Worm (Caenorhabditis elegans) whole organism, young adult: Measurements from ENCODE around the gene unc-80.

Experiments
- B0019.2 ChIP-seq: fragments of 200-800 bp; sonication (Bioruptor generic); conservative IDR thresholded peaks from 2 replicates; pipeline ENCODE4 v1.3.6; 2022; ENCODE audit warnings: missing genetic modification reagents, missing genetic modification characterization, missing compliant biosample characterization
- F23B12.7 ChIP-seq: sonication (generic microtip); optimal IDR thresholded peaks from 2 replicates; lab custom pipeline; 2017; ENCODE audit warnings: missing genetic modification characterization, mild to moderate bottlenecking, missing compliant biosample characterization, antibody characterized with exemption, moderate library complexity; ENCODE audit not compliant: insufficient read depth
- F33H1.4 ChIP-seq: fragments of 200-800 bp; sonication (Bioruptor generic); IDR thresholded peaks from 2 replicates; pipeline ENCODE4 v1.3.6; 2022; ENCODE audit warnings: missing genetic modification reagents, missing genetic modification characterization, missing compliant biosample characterization
- F49E8.2 ChIP-seq: sonication (generic microtip); optimal IDR thresholded peaks from 3 replicates; lab custom pipeline; 2017; ENCODE audit warnings: missing genetic modification characterization, mild to moderate bottlenecking, missing compliant biosample characterization, antibody characterized with exemption, moderate library complexity; ENCODE audit not compliant: insufficient read depth
- F55B11.4 ChIP-seq: sonication (generic microtip); optimal IDR thresholded peaks from 2 replicates; lab custom pipeline; 2016; ENCODE audit warnings: missing compliant biosample characterization, missing genetic modification characterization, borderline replicate concordance; ENCODE audit not compliant: insufficient read depth
- F57C9.4 ChIP-seq: sonication (generic microtip); optimal IDR thresholded peaks from 2 replicates; lab custom pipeline; 2017; ENCODE audit warnings: mild to moderate bottlenecking, missing genetic modification characterization, missing compliant biosample characterization
- T26A5.8 ChIP-seq: sonication (generic microtip); optimal IDR thresholded peaks from 2 replicates; lab custom pipeline; 2016; ENCODE audit warnings: missing genetic modification characterization, missing compliant biosample characterization
- Y53G8AR.9 ChIP-seq: fragments of 200-800 bp; sonication (Bioruptor generic); conservative IDR thresholded peaks from 2 replicates; pipeline ENCODE4 v1.3.6; 2022; ENCODE audit warnings: missing genetic modification reagents, missing genetic modification characterization, missing compliant biosample characterization
- akir-1 ChIP-seq: fragments of 200-800 bp; sonication (Bioruptor generic); optimal IDR thresholded peaks from 2 replicates; lab custom pipeline; 2018; ENCODE audit warnings: mild to moderate bottlenecking, missing genetic modification characterization, moderate library complexity, missing compliant biosample characterization
- atf-7 ChIP-seq: sonication (generic microtip); optimal IDR thresholded peaks from 2 replicates; lab custom pipeline; 2017; ENCODE audit warnings: mild to moderate bottlenecking, missing genetic modification characterization, missing compliant biosample characterization
- attf-3 ChIP-seq: fragments of 200-800 bp; sonication (Bioruptor generic); conservative IDR thresholded peaks from 2 replicates; pipeline ENCODE4 v1.3.6; 2022; ENCODE audit warnings: missing genetic modification reagents, missing genetic modification characterization, missing compliant biosample characterization
- attf-5 ChIP-seq: fragments of 200-800 bp; sonication (Bioruptor generic); optimal IDR thresholded peaks from 2 replicates; lab custom pipeline; 2018; ENCODE audit warnings: mild to moderate bottlenecking, missing genetic modification characterization, missing compliant biosample characterization
- attf-6 ChIP-seq: fragments of 200-800 bp; sonication (Bioruptor generic); IDR thresholded peaks from 2 replicates; pipeline ENCODE4 v1.3.6; 2022; ENCODE audit warnings: missing genetic modification reagents, missing genetic modification characterization, missing compliant biosample characterization
- ccch-3 ChIP-seq: fragments of 200-800 bp; sonication (Bioruptor generic); optimal IDR thresholded peaks from 2 replicates; lab custom pipeline; 2018; ENCODE audit warnings: mild to moderate bottlenecking, missing genetic modification characterization, missing compliant biosample characterization
- ceh-58 ChIP-seq: fragments of 200-800 bp; sonication (Bioruptor generic); IDR thresholded peaks from 2 replicates; pipeline ENCODE4 v1.3.6; 2022; ENCODE audit warnings: missing genetic modification characterization, missing compliant biosample characterization
- ceh-79 ChIP-seq: sonication (generic microtip); optimal IDR thresholded peaks from 2 replicates; lab custom pipeline; 2017; ENCODE audit warnings: mild to moderate bottlenecking, missing genetic modification characterization, missing compliant biosample characterization
- ceh-91 ChIP-seq: fragments of 200-800 bp; sonication (Bioruptor generic); IDR thresholded peaks from 2 replicates; pipeline ENCODE4 v1.3.6; 2022; ENCODE audit warnings: missing genetic modification reagents, missing genetic modification characterization, missing compliant biosample characterization
- chd-7 ChIP-seq: sonication (generic microtip); optimal IDR thresholded peaks from 2 replicates; lab custom pipeline; 2016; ENCODE audit warnings: mild to moderate bottlenecking, missing genetic modification characterization, moderate library complexity, missing compliant biosample characterization
- die-1 ChIP-seq: sonication (generic microtip); optimal IDR thresholded peaks from 2 replicates; lab custom pipeline; 2016; ENCODE audit warnings: missing genotype, mild to moderate bottlenecking, missing genetic modification characterization, missing compliant biosample characterization
- dox-1 ChIP-seq: fragments of 200-800 bp; sonication (Bioruptor generic); IDR thresholded peaks from 2 replicates; pipeline ENCODE4 v1.3.6; 2022; ENCODE audit warnings: missing genetic modification reagents, missing genetic modification characterization, missing compliant biosample characterization
- dpff-1 ChIP-seq: sonication (generic microtip); optimal IDR thresholded peaks from 2 replicates; lab custom pipeline; 2017; ENCODE audit warnings: mild to moderate bottlenecking, missing genetic modification characterization, missing compliant biosample characterization
- egl-18 ChIP-seq: fragments of 200-800 bp; sonication (Bioruptor generic); IDR thresholded peaks from 2 replicates; pipeline ENCODE4 v1.3.6; 2022; ENCODE audit warnings: missing genetic modification reagents, missing genetic modification characterization, missing compliant biosample characterization
- egl-44 ChIP-seq: fragments of 200-800 bp; sonication (Bioruptor generic); IDR thresholded peaks from 2 replicates; pipeline ENCODE4 v1.3.6; 2022; ENCODE audit warnings: missing genetic modification reagents, missing genetic modification characterization, missing compliant biosample characterization
- ets-4 ChIP-seq: fragments of 200-800 bp; sonication (Bioruptor generic); optimal IDR thresholded peaks from 2 replicates; lab custom pipeline; 2018; ENCODE audit warnings: mild to moderate bottlenecking, missing genetic modification characterization, missing compliant biosample characterization
- fkh-3 ChIP-seq: sonication (generic microtip); optimal IDR thresholded peaks from 2 replicates; lab custom pipeline; 2016; ENCODE audit warnings: mild to moderate bottlenecking, missing genetic modification characterization, missing compliant biosample characterization
- him-1 ChIP-seq: sonication (generic microtip); optimal IDR thresholded peaks from 2 replicates; lab custom pipeline; 2016; ENCODE audit warnings: missing genotype, missing genetic modification reagents, missing genetic modification characterization, missing compliant biosample characterization
- hlh-26 ChIP-seq: fragments of 200-800 bp; sonication (Bioruptor generic); conservative IDR thresholded peaks from 2 replicates; pipeline ENCODE4 v1.3.6; 2022; ENCODE audit warnings: missing genetic modification reagents, missing genetic modification characterization, missing compliant biosample characterization
- lag-1 ChIP-seq: fragments of 200-800 bp; sonication (Bioruptor generic); IDR thresholded peaks from 2 replicates; pipeline ENCODE4 v1.3.6; 2022; ENCODE audit warnings: missing genetic modification reagents, missing genetic modification characterization, missing compliant biosample characterization
- let-607 ChIP-seq, 2 experiments: fragments of 200-800 bp in 1 of 2; sonication (Bioruptor generic) in 1 of 2; sonication (generic microtip) in 1 of 2; optimal IDR thresholded peaks; 2 replicates each; lab custom pipeline; 2016 to 2018; ENCODE audit warnings: mild to moderate bottlenecking in 2 of 2, missing compliant biosample characterization in 2 of 2, missing genetic modification characterization in 2 of 2, moderate library complexity in 2 of 2, missing genotype in 1 of 2
- lin-40 ChIP-seq: sonication (generic microtip); optimal IDR thresholded peaks from 2 replicates; lab custom pipeline; 2016; ENCODE audit warnings: missing genetic modification characterization, mild to moderate bottlenecking, missing compliant biosample characterization, missing genotype, missing genetic modification reagents
- madf-8 ChIP-seq: fragments of 200-800 bp; sonication (Bioruptor generic); conservative IDR thresholded peaks from 2 replicates; pipeline ENCODE4 v1.3.6; 2022; ENCODE audit warnings: missing genetic modification reagents, missing genetic modification characterization, missing compliant biosample characterization
- mes-4 ChIP-seq: sonication (generic microtip); optimal IDR thresholded peaks from 2 replicates; lab custom pipeline; 2016; ENCODE audit warnings: missing genotype, missing genetic modification characterization, missing compliant biosample characterization
- nfya-1 ChIP-seq: sonication (generic microtip); optimal IDR thresholded peaks from 2 replicates; lab custom pipeline; 2017; ENCODE audit warnings: antibody characterized with exemption, missing compliant biosample characterization, missing genetic modification characterization, borderline replicate concordance; ENCODE audit not compliant: insufficient read depth
- nhr-27 ChIP-seq: fragments of 200-800 bp; sonication (Bioruptor generic); optimal IDR thresholded peaks from 2 replicates; lab custom pipeline; 2018; ENCODE audit warnings: mild to moderate bottlenecking, missing genetic modification characterization, moderate library complexity, missing compliant biosample characterization
- pbrm-1 ChIP-seq: fragments of 200-800 bp; sonication (Bioruptor generic); IDR thresholded peaks from 2 replicates; pipeline ENCODE4 v1.3.6; 2022; ENCODE audit warnings: missing genetic modification reagents, missing genetic modification characterization, missing compliant biosample characterization
- rpc-1 ChIP-seq, 2 experiments: fragments of 150-350 bp in 1 of 2; sonication (generic microtip) in 1 of 2; optimal IDR thresholded peaks; 2 replicates each; lab custom pipeline; 2014 to 2018; ENCODE audit warnings: missing biosample characterization in 1 of 2, missing genetic modification characterization in 1 of 2, missing genetic modification reagents in 1 of 2, missing genotype in 1 of 2
- sdz-38 ChIP-seq: sonication (generic microtip); optimal IDR thresholded peaks from 2 replicates; lab custom pipeline; 2016; ENCODE audit warnings: missing genotype, missing genetic modification characterization, missing compliant biosample characterization
- snpc-1.3 ChIP-seq: sonication (generic microtip); optimal IDR thresholded peaks from 2 replicates; lab custom pipeline; 2017; ENCODE audit warnings: missing genetic modification characterization, mild to moderate bottlenecking, missing compliant biosample characterization, antibody characterized with exemption, moderate library complexity, missing genotype, missing genetic modification reagents; ENCODE audit not compliant: insufficient read depth
- tbp1 ChIP-seq: fragments of 200-800 bp; sonication (Bioruptor generic); optimal IDR thresholded peaks from 2 replicates; lab custom pipeline; 2018; ENCODE audit warnings: mild to moderate bottlenecking, missing genetic modification characterization, missing compliant biosample characterization
- tbx-9 ChIP-seq: sonication (generic microtip); optimal IDR thresholded peaks from 2 replicates; lab custom pipeline; 2016; ENCODE audit warnings: borderline replicate concordance, missing genetic modification characterization, inconsistent platforms, missing compliant biosample characterization
- unc-130 ChIP-seq: sonication (generic microtip); optimal IDR thresholded peaks from 2 replicates; lab custom pipeline; 2016; ENCODE audit warnings: missing genetic modification reagents, missing genetic modification characterization, missing compliant biosample characterization
- zfh-2 ChIP-seq: fragments of 200-800 bp; sonication (Bioruptor generic); conservative IDR thresholded peaks from 2 replicates; pipeline ENCODE4 v1.3.6; 2022; ENCODE audit warnings: missing genetic modification reagents, missing genetic modification characterization, missing compliant biosample characterization
- zim-3 ChIP-seq: sonication (generic microtip); optimal IDR thresholded peaks from 2 replicates; lab custom pipeline; 2017; ENCODE audit warnings: mild to moderate bottlenecking, missing genetic modification characterization, moderate library complexity, missing compliant biosample characterization
- ztf-28 ChIP-seq: fragments of 200-800 bp; sonication (Bioruptor generic); IDR thresholded peaks from 2 replicates; pipeline ENCODE4 v1.3.6; 2022; ENCODE audit warnings: missing genetic modification reagents, missing genetic modification characterization, missing compliant biosample characterization

The unc-80 gene

ce11 chrV:20845524-20846208, 33.7 kb upstream of the unc-80 start, which contains the start of the genes F31D4.2 and fkb-6 (continued):
- no peak for TF ChIP-seq dpff-1

- TF ChIP-seq snpc-1.3, result no peak
- TF ChIP-seq zfh-2 (GFP tag; lab: Robert Waterston, UW), result no peak
- no peak for TF ChIP-seq F33H1.4 (GFP tag; lab: Robert Waterston, UW)
- peak; percentile 84 for TF ChIP-seq Y53G8AR.9 (GFP tag; lab: Robert Waterston, UW)
- no peak for TF ChIP-seq ztf-28 (GFP tag; lab: Robert Waterston, UW)
- peak; percentile 51 for TF ChIP-seq tbp1
- peak; percentile 77 for TF ChIP-seq F49E8.2 (tag; lab: Kevin White, UChicago)
- peak; percentile 1 for TF ChIP-seq fkh-3 (tag; lab: Kevin White, UChicago)
- TF ChIP-seq unc-130 (GFP tag; lab: Kevin White, UChicago), result no peak
- TF ChIP-seq egl-44 (GFP tag; lab: Robert Waterston, UW), result no peak
- TF ChIP-seq akir-1 (GFP tag; lab: Kevin White, UChicago), result no peak
- peak; percentile 56 for TF ChIP-seq F23B12.7
- TF ChIP-seq dpff-1, result peak; percentile 37
- peak; percentile 32 for TF ChIP-seq ets-4
- TF ChIP-seq mes-4 (tag; lab: Kevin White, UChicago), result no peak
- peak; percentile 9 for TF ChIP-seq T26A5.8 (tag; lab: Kevin White, UChicago)
- TF ChIP-seq ceh-79 (tag; lab: Kevin White, UChicago), result peak; percentile 64
- no peak for TF ChIP-seq ceh-58 (GFP tag; lab: Robert Waterston, UW)
- no peak for TF ChIP-seq ceh-91 (GFP tag; lab: Robert Waterston, UW)
- TF ChIP-seq lag-1 (GFP tag; lab: Robert Waterston, UW), result no peak
- TF ChIP-seq hlh-26 (GFP tag; lab: Robert Waterston, UW), result no peak
- TF ChIP-seq zim-3 (tag; lab: Kevin White, UChicago), result peak; percentile 78
- no peak for TF ChIP-seq let-607 (tag; optimal IDR thresholded peaks at IDR 0.05; lab: Kevin White, UChicago)
- peak; percentile 76 for TF ChIP-seq chd-7 (tag; lab: Kevin White, UChicago)
- TF ChIP-seq F57C9.4 (tag; lab: Kevin White, UChicago), result peak; percentile 50
- no peak for TF ChIP-seq egl-18 (GFP tag; lab: Robert Waterston, UW)
- TF ChIP-seq nhr-27 (tag; lab: Kevin White, UChicago), result peak; percentile 22
- TF ChIP-seq pbrm-1 (GFP tag; lab: Robert Waterston, UW), result peak; percentile 50; the same call in 1 of the 2 replicates
- TF ChIP-seq die-1, result peak; percentile 38
- TF ChIP-seq attf-6 (GFP tag; lab: Robert Waterston, UW), result no peak
- TF ChIP-seq sdz-38 (tag; lab: Kevin White, UChicago), result no peak
- peak; percentile 14 for TF ChIP-seq lin-40 (tag; lab: Kevin White, UChicago)
- peak; percentile 37; the same call in 1 of the 2 replicates for TF ChIP-seq dox-1
- no peak for TF ChIP-seq F55B11.4 (tag; lab: Kevin White, UChicago)
- no peak for TF ChIP-seq attf-3 (GFP tag; lab: Robert Waterston, UW)
- TF ChIP-seq him-1 (tag; lab: Kevin White, UChicago), result no peak
- peak; percentile 62 for TF ChIP-seq tbx-9 (tag; lab: Kevin White, UChicago)
- peak; percentile 50 for TF ChIP-seq atf-7
- no peak for TF ChIP-seq rpc-1 (optimal IDR thresholded peaks at IDR 0.05; lab: Kevin White, UChicago)
- TF ChIP-seq rpc-1 (tag; optimal IDR thresholded peaks at IDR 0.05; lab: Kevin White, UChicago), result no peak
- no peak for TF ChIP-seq ccch-3 (GFP tag; lab: Kevin White, UChicago)
- TF ChIP-seq B0019.2 (GFP tag; lab: Robert Waterston, UW), result no peak
- TF ChIP-seq nfya-1 (tag; lab: Kevin White, UChicago), result no peak
- TF ChIP-seq attf-5 (GFP tag; lab: Kevin White, UChicago), result no peak
- no peak for TF ChIP-seq madf-8 (GFP tag; lab: Robert Waterston, UW)
Measured at ce11 chrV:20847743-20848229, 31.6 kb upstream of the unc-80 start.
